Fruit fly (Drosophila melanogaster) whole organism, prepupa: ENCODE measurements around the gene dunk.

Experiments used
- CG11902 ChIP-seq: fragments of 200-800 bp; sonication (Bioruptor generic); optimal IDR thresholded peaks from 3 replicates; lab custom pipeline; 2016; ENCODE audit warnings: missing biosample characterization, missing genetic modification characterization
- svp ChIP-seq: fragments of 200-800 bp; sonication (Bioruptor generic); peaks from one replicate; lab custom pipeline; 2016; ENCODE audit warnings: missing biosample characterization, missing genetic modification characterization
- topi ChIP-seq: fragments of 200-800 bp; sonication (Bioruptor generic); optimal IDR thresholded peaks from 3 replicates; lab custom pipeline; 2016; ENCODE audit warnings: missing biosample characterization, missing genetic modification characterization
- vri ChIP-seq: fragments of 200-800 bp; sonication (Bioruptor generic); optimal IDR thresholded peaks from 3 replicates; lab custom pipeline; 2016; ENCODE audit warnings: missing biosample characterization, mild to moderate bottlenecking, missing genetic modification characterization

dm6 chr2L:22146247-22146646, 5.2 kb upstream of the dunk start:
- TF ChIP-seq svp (GFP tag; lab: Kevin White, UChicago) (peak; percentile 74), topi (GFP tag; lab: Kevin White, UChicago) (no peak), vri (GFP tag; lab: Kevin White, UChicago) (no peak), CG11902 (no peak)
